Fruit fly (Drosophila melanogaster) whole organism, embryonic: ENCODE data around the gene Acp76A.

Source experiments
- Ada2b ChIP-seq: fragments of 200-800 bp; sonication (Bioruptor generic); IDR thresholded peaks from 2 replicates; pipeline ENCODE4 v1.3.6; 2022; ENCODE audit warnings: missing biosample characterization, missing genetic modification characterization
- Awh ChIP-seq: fragments of 200-800 bp; sonication (Bioruptor generic); IDR thresholded peaks from 2 replicates; pipeline ENCODE4, ENCODE4 v1.3.6; 2022; ENCODE audit warnings: missing biosample characterization, missing genetic modification characterization
- Blimp-1 ChIP-seq: fragments of 200-800 bp; sonication (Bioruptor generic); optimal IDR thresholded peaks from 3 replicates; lab custom pipeline; 2018; ENCODE audit warnings: missing biosample characterization, missing genetic modification characterization, mild to moderate bottlenecking, moderate library complexity, missing genetic modification reagents
- Bteb2 ChIP-seq: fragments of 200-800 bp; sonication (Bioruptor generic); optimal IDR thresholded peaks from 2 replicates; lab custom pipeline; 2016; ENCODE audit warnings: missing biosample characterization, missing genetic modification characterization
- C15 ChIP-seq: fragments of 200-800 bp; sonication (Bioruptor generic); IDR thresholded peaks from 3 replicates; pipeline ENCODE4 v1.3.6; 2022; ENCODE audit warnings: missing biosample characterization, missing genetic modification characterization
- CG10431 ChIP-seq: fragments of 200-800 bp; sonication (Bioruptor generic); optimal IDR thresholded peaks from 3 replicates; lab custom pipeline; 2018; ENCODE audit warnings: missing biosample characterization, mild to moderate bottlenecking, missing genetic modification characterization
- CG10959 ChIP-seq: fragments of 200-800 bp; sonication (Bioruptor generic); IDR thresholded peaks from 2 replicates; pipeline ENCODE4 v1.3.6; 2022; ENCODE audit warnings: missing biosample characterization, missing genetic modification characterization
- CG11504 ChIP-seq: fragments of 200-800 bp; sonication (Bioruptor generic); optimal IDR thresholded peaks from 3 replicates; lab custom pipeline; 2019; ENCODE audit warnings: missing biosample characterization, mild to moderate bottlenecking, missing genetic modification characterization, moderate library complexity
- CG11695 ChIP-seq: fragments of 200-800 bp; sonication (Bioruptor generic); IDR thresholded peaks from 3 replicates; pipeline ENCODE4 v1.3.6; 2022; ENCODE audit warnings: missing biosample characterization, missing genetic modification characterization
- CG12219 ChIP-seq: fragments of 200-800 bp; sonication (Bioruptor generic); optimal IDR thresholded peaks from 3 replicates; lab custom pipeline; 2018; ENCODE audit warnings: missing biosample characterization, mild to moderate bottlenecking, missing genetic modification characterization
- CG12659 ChIP-seq: fragments of 200-800 bp; sonication (Bioruptor generic); optimal IDR thresholded peaks from 3 replicates; lab custom pipeline; 2017; ENCODE audit warnings: mild to moderate bottlenecking, missing biosample characterization, missing genetic modification reagents, missing genetic modification characterization
- CG15269 ChIP-seq: fragments of 200-800 bp; sonication (Bioruptor generic); optimal IDR thresholded peaks from 2 replicates; lab custom pipeline; 2018; ENCODE audit warnings: missing biosample characterization, mild to moderate bottlenecking, missing genetic modification characterization, moderate library complexity
- CG17328 ChIP-seq: fragments of 200-800 bp; sonication (Bioruptor generic); IDR thresholded peaks from 2 replicates; pipeline ENCODE4 v1.3.6; 2022; ENCODE audit warnings: missing biosample characterization, missing genetic modification characterization
- CG18599 ChIP-seq: fragments of 200-800 bp; sonication (Bioruptor generic); optimal IDR thresholded peaks from 3 replicates; lab custom pipeline; 2017; ENCODE audit warnings: missing biosample characterization, missing genetic modification characterization, mild to moderate bottlenecking, moderate library complexity, missing genetic modification reagents
- CG2120 ChIP-seq: fragments of 200-800 bp; sonication (Bioruptor generic); optimal IDR thresholded peaks from 3 replicates; lab custom pipeline; 2016; ENCODE audit warnings: missing biosample characterization, missing genetic modification characterization
- CG2199 ChIP-seq: fragments of 200-800 bp; sonication (Bioruptor generic); IDR thresholded peaks from 3 replicates; pipeline ENCODE4 v1.3.6; 2022; ENCODE audit warnings: missing biosample characterization, missing genetic modification characterization
- CG31388 ChIP-seq: fragments of 200-800 bp; sonication (Bioruptor generic); optimal IDR thresholded peaks from 2 replicates; lab custom pipeline; 2016; ENCODE audit warnings: missing biosample characterization, missing genetic modification characterization
- CG33213 ChIP-seq: fragments of 200-800 bp; sonication (Bioruptor generic); optimal IDR thresholded peaks from 3 replicates; lab custom pipeline; 2016; ENCODE audit warnings: missing biosample characterization, missing genetic modification characterization
- CG4360 ChIP-seq: fragments of 200-800 bp; sonication (Bioruptor generic); IDR thresholded peaks from 2 replicates; pipeline ENCODE4 v1.3.6; 2022; ENCODE audit warnings: missing biosample characterization, missing genetic modification characterization
- CG5245 ChIP-seq: fragments of 200-800 bp; sonication (Bioruptor generic); optimal IDR thresholded peaks from 3 replicates; lab custom pipeline; 2016; ENCODE audit warnings: missing biosample characterization, missing genetic modification characterization
- CG6813 ChIP-seq: fragments of 200-800 bp; sonication (Bioruptor generic); optimal IDR thresholded peaks from 2 replicates; lab custom pipeline; 2017; ENCODE audit warnings: missing biosample characterization, missing genetic modification characterization, mild to moderate bottlenecking, moderate library complexity, missing genetic modification reagents
- Chrac-16 ChIP-seq: fragments of 200-800 bp; sonication (Bioruptor generic); optimal IDR thresholded peaks from 3 replicates; lab custom pipeline; 2016; ENCODE audit warnings: missing biosample characterization, missing genetic modification characterization
- CoRest ChIP-seq: fragments of 200-800 bp; sonication (Bioruptor generic); optimal IDR thresholded peaks from 3 replicates; lab custom pipeline; 2018; ENCODE audit warnings: missing biosample characterization, mild to moderate bottlenecking, missing genetic modification characterization, moderate library complexity
- Dfd ChIP-seq, 2 experiments: fragments of >200 bp; optimal IDR thresholded peaks; 2 replicates each; lab custom pipeline; 2017; ENCODE audit warnings: missing biosample characterization in 2 of 2, missing genetic modification characterization in 2 of 2
- Dll ChIP-seq: fragments of 200-800 bp; sonication (Bioruptor generic); IDR thresholded peaks from 4 replicates; pipeline ENCODE4 v1.3.6; 2022; ENCODE audit warnings: missing biosample characterization, missing genetic modification characterization; ENCODE audit not compliant: partially characterized antibody
- GATAe ChIP-seq: fragments of 200-800 bp; sonication (Bioruptor generic); conservative IDR thresholded peaks from 2 replicates; pipeline ENCODE4 v1.3.6; 2022; ENCODE audit warnings: missing biosample characterization, missing genetic modification characterization
- Kr ChIP-seq: fragments of 200-800 bp; sonication (Bioruptor generic); optimal IDR thresholded peaks from 2 replicates; lab custom pipeline; 2017; ENCODE audit warnings: missing biosample characterization, mild to moderate bottlenecking, missing genetic modification characterization
- Myb ChIP-seq: fragments of 200-800 bp; sonication (Bioruptor generic); optimal IDR thresholded peaks from 2 replicates; lab custom pipeline; 2016; ENCODE audit warnings: missing biosample characterization, missing genetic modification characterization
- Pdp1 ChIP-seq, 2 experiments: fragments of 200-800 bp; sonication (Bioruptor generic); optimal IDR thresholded peaks; 3 replicates each; lab custom pipeline; 2016; ENCODE audit warnings: missing biosample characterization in 2 of 2, missing genetic modification characterization in 2 of 2, mild to moderate bottlenecking in 1 of 2, moderate library complexity in 1 of 2
- Spps ChIP-seq: fragments of 200-800 bp; sonication (Bioruptor generic); optimal IDR thresholded peaks from 2 replicates; lab custom pipeline; 2018; ENCODE audit warnings: missing biosample characterization, mild to moderate bottlenecking, missing genetic modification characterization
- Taf1 ChIP-seq: fragments of 200-800 bp; sonication (Bioruptor generic); IDR thresholded peaks from 2 replicates; pipeline ENCODE4 v1.3.6; 2022; ENCODE audit warnings: missing biosample characterization, missing genetic modification characterization
- al ChIP-seq: fragments of 200-800 bp; sonication (Bioruptor generic); IDR thresholded peaks from 2 replicates; pipeline ENCODE4 v1.3.6; 2022; ENCODE audit warnings: missing biosample characterization, missing genetic modification characterization
- ato ChIP-seq: fragments of 200-800 bp; sonication (Bioruptor generic); IDR thresholded peaks from 2 replicates; pipeline ENCODE4 v1.3.6; 2022; ENCODE audit warnings: missing biosample characterization, missing genetic modification characterization; ENCODE audit not compliant: partially characterized antibody
- az2 ChIP-seq: fragments of 200-800 bp; sonication (Bioruptor generic); optimal IDR thresholded peaks from 3 replicates; lab custom pipeline; 2016; ENCODE audit warnings: missing biosample characterization, missing genetic modification characterization
- bigmax ChIP-seq: fragments of 200-800 bp; sonication (Bioruptor generic); optimal IDR thresholded peaks from 2 replicates; lab custom pipeline; 2018; ENCODE audit warnings: missing biosample characterization, mild to moderate bottlenecking, missing genetic modification characterization
- chinmo ChIP-seq: fragments of 200-800 bp; sonication (Bioruptor generic); IDR thresholded peaks from 4 replicates; pipeline ENCODE4 v1.3.6; 2022; ENCODE audit warnings: missing biosample characterization, missing genetic modification characterization; ENCODE audit not compliant: partially characterized antibody
- dan ChIP-seq: fragments of 200-800 bp; sonication (Bioruptor generic); IDR thresholded peaks from 2 replicates; pipeline ENCODE4 v1.3.6; 2022; ENCODE audit warnings: missing biosample characterization, missing genetic modification characterization
- dmrt99B ChIP-seq: fragments of 200-800 bp; sonication (Bioruptor generic); optimal IDR thresholded peaks from 2 replicates; lab custom pipeline; 2018; ENCODE audit warnings: missing biosample characterization, mild to moderate bottlenecking, missing genetic modification characterization, moderate library complexity
- hth ChIP-seq: fragments of >200 bp; optimal IDR thresholded peaks from 2 replicates; lab custom pipeline; 2017; ENCODE audit warnings: inconsistent platforms
- ind ChIP-seq: fragments of 200-800 bp; sonication (Bioruptor generic); optimal IDR thresholded peaks from 3 replicates; lab custom pipeline; 2016; ENCODE audit warnings: missing biosample characterization, missing genetic modification characterization
- klu ChIP-seq: fragments of 200-800 bp; sonication (Bioruptor generic); IDR thresholded peaks from 2 replicates; pipeline ENCODE4 v1.3.6; 2022; ENCODE audit warnings: missing biosample characterization, missing genetic modification characterization
- lmd ChIP-seq: fragments of 200-800 bp; sonication (Bioruptor generic); IDR thresholded peaks from 2 replicates; pipeline ENCODE4 v1.3.6; 2022; ENCODE audit warnings: missing biosample characterization, missing genetic modification characterization
- lov ChIP-seq, 2 experiments: fragments of 200-800 bp in 1 of 2; fragments of >200 bp in 1 of 2; sonication (Bioruptor generic) in 1 of 2; IDR thresholded peaks in 1 of 2; optimal IDR thresholded peaks in 1 of 2; 2 replicates in 1 of 2; 3 replicates in 1 of 2; pipeline versions ENCODE4 v1.3.6 to Lab custom; 2017 to 2022; ENCODE audit warnings: missing biosample characterization in 1 of 2, missing genetic modification characterization in 1 of 2
- p53 ChIP-seq: fragments of 200-800 bp; sonication (Bioruptor generic); optimal IDR thresholded peaks from 2 replicates; lab custom pipeline; 2016; ENCODE audit warnings: missing biosample characterization, missing genetic modification characterization
- pita ChIP-seq: fragments of 200-800 bp; sonication (Bioruptor generic); optimal IDR thresholded peaks from 2 replicates; lab custom pipeline; 2017; ENCODE audit warnings: missing biosample characterization, mild to moderate bottlenecking, missing genetic modification characterization
- pnt ChIP-seq: fragments of 200-800 bp; sonication (Bioruptor generic); optimal IDR thresholded peaks from 3 replicates; lab custom pipeline; 2016; ENCODE audit warnings: missing biosample characterization, missing genetic modification characterization
- row ChIP-seq: fragments of 200-800 bp; sonication (Bioruptor generic); IDR thresholded peaks from 3 replicates; pipeline ENCODE4 v1.3.6; 2022; ENCODE audit warnings: missing biosample characterization, missing genetic modification characterization
- sim ChIP-seq: fragments of 200-800 bp; sonication (Bioruptor generic); IDR thresholded peaks from 2 replicates; pipeline ENCODE4 v1.3.6; 2022; ENCODE audit warnings: missing biosample characterization, missing genetic modification characterization
- stc ChIP-seq: fragments of 200-800 bp; sonication (Bioruptor generic); IDR thresholded peaks from 2 replicates; pipeline ENCODE4 v1.3.6; 2022; ENCODE audit warnings: missing biosample characterization, missing genetic modification characterization
- tgo ChIP-seq: fragments of 200-800 bp; sonication (Bioruptor generic); IDR thresholded peaks from 3 replicates; pipeline ENCODE4 v1.3.6; 2022; ENCODE audit warnings: missing biosample characterization, missing genetic modification characterization
- vfl ChIP-seq: fragments of 200-800 bp; sonication (Bioruptor generic); optimal IDR thresholded peaks from 2 replicates; lab custom pipeline; 2016; ENCODE audit warnings: missing biosample characterization, missing genetic modification characterization
- zen ChIP-seq: fragments of 200-800 bp; sonication (Bioruptor generic); optimal IDR thresholded peaks from 3 replicates; lab custom pipeline; 2018; ENCODE audit warnings: missing biosample characterization, mild to moderate bottlenecking, missing genetic modification characterization, moderate library complexity

Gene Acp76A

dm6 chr3L:19027172-19027571 lies 24.7 kb downstream of the Acp76A start (continued):
- TF ChIP-seq stc (GFP tag; lab: Robert Waterston, UW) = no peak
- TF ChIP-seq CG10959 = no peak
- TF ChIP-seq CG2120 (GFP tag; lab: Kevin White, UChicago) = peak; percentile 38
- no peak for TF ChIP-seq CG4360 (GFP tag; lab: Robert Waterston, UW)
- TF ChIP-seq vfl (GFP tag; lab: Kevin White, UChicago) = no peak
- no peak for TF ChIP-seq Awh
- no peak for TF ChIP-seq CG31388
- no peak for TF ChIP-seq klu (GFP tag; lab: Robert Waterston, UW)
- TF ChIP-seq Pdp1 (GFP tag; optimal IDR thresholded peaks at IDR 0.05; lab: Kevin White, UChicago) = no peak
- TF ChIP-seq CG17328 (GFP tag; lab: Robert Waterston, UW) = no peak
- no peak for TF ChIP-seq Bteb2 (GFP tag; lab: Kevin White, UChicago)
- no peak for TF ChIP-seq Blimp-1
- peak; percentile 51 for TF ChIP-seq dmrt99B (tag; lab: Kevin White, UChicago)
- TF ChIP-seq CG2199 (GFP tag; lab: Robert Waterston, UW) = no peak
- no peak for TF ChIP-seq sim (GFP tag; lab: Robert Waterston, UW)
- TF ChIP-seq ato (GFP tag; lab: Robert Waterston, UW) = no peak
- no peak for TF ChIP-seq zen (tag; lab: Kevin White, UChicago)
- no peak for TF ChIP-seq Kr
- TF ChIP-seq lov (optimal IDR thresholded peaks at IDR 0.05; lab: Kevin White, UChicago) = no peak
- no peak for TF ChIP-seq lov (GFP tag; IDR thresholded peaks at IDR 0.05; lab: Robert Waterston, UW)
- peak; percentile 35 for TF ChIP-seq CG11504 (tag; lab: Kevin White, UChicago)
- no peak for TF ChIP-seq al
- TF ChIP-seq hth (lab: Kevin White, UChicago) = no peak
- no peak for TF ChIP-seq bigmax
- no peak for TF ChIP-seq CG10431 (GFP tag; lab: Kevin White, UChicago)
- TF ChIP-seq CG18599 (GFP tag; lab: Kevin White, UChicago) = peak; percentile 23
- TF ChIP-seq pnt (GFP tag; lab: Kevin White, UChicago) = no peak
- no peak for TF ChIP-seq Dll (GFP tag; lab: Robert Waterston, UW)
- no peak for TF ChIP-seq Chrac-16 (GFP tag; lab: Kevin White, UChicago)
- TF ChIP-seq CG6813 (GFP tag; lab: Kevin White, UChicago) = peak; percentile 35
- no peak for TF ChIP-seq pita (GFP tag; lab: Kevin White, UChicago)
- TF ChIP-seq CG11695 (GFP tag; lab: Robert Waterston, UW) = no peak
- no peak for TF ChIP-seq CG12659 (GFP tag; lab: Kevin White, UChicago)
- TF ChIP-seq ind (GFP tag; lab: Kevin White, UChicago) = no peak
- no peak for TF ChIP-seq Myb (GFP tag; lab: Kevin White, UChicago)
- TF ChIP-seq p53 (GFP tag; lab: Kevin White, UChicago) = no peak
- no peak for TF ChIP-seq Spps
- no peak for TF ChIP-seq C15
- TF ChIP-seq chinmo = no peak
- no peak for TF ChIP-seq CG33213 (GFP tag; lab: Kevin White, UChicago)
- peak; percentile 4 for TF ChIP-seq CoRest (tag; lab: Kevin White, UChicago)
- TF ChIP-seq CG15269 = peak; percentile 6
- no peak for TF ChIP-seq tgo
- TF ChIP-seq Taf1 = no peak
- TF ChIP-seq az2 (GFP tag; lab: Kevin White, UChicago) = no peak
- no peak for TF ChIP-seq lmd
- TF ChIP-seq Ada2b (GFP tag; lab: Robert Waterston, UW) = no peak
- TF ChIP-seq row = peak; percentile 27; the same call in 2 of the 3 replicates
- no peak for TF ChIP-seq CG12219 (GFP tag; lab: Kevin White, UChicago)
- no peak for TF ChIP-seq CG5245 (GFP tag; lab: Kevin White, UChicago)
- no peak for TF ChIP-seq Dfd (GFP tag; optimal IDR thresholded peaks at IDR 0.05; lab: Kevin White, UChicago)
- TF ChIP-seq GATAe (GFP tag; lab: Robert Waterston, UW) = no peak
- TF ChIP-seq dan (GFP tag; lab: Robert Waterston, UW) = no peak
